Worm (Caenorhabditis elegans) whole organism, L3 larva: ENCODE data around the gene wee-1.1.
A peak's percentile ranks its signal among the peaks of the same experiment; 100 is the strongest.

Experiments used
- ZK546.5 ChIP-seq: sonication (generic microtip); optimal IDR thresholded peaks from 2 replicates; lab custom pipeline; 2017; ENCODE audit warnings: missing biosample characterization, missing genetic modification characterization
- aly-2 ChIP-seq: fragments of 150-350 bp; optimal IDR thresholded peaks from 2 replicates; lab custom pipeline; 2014; ENCODE audit warnings: missing biosample characterization, missing genetic modification characterization
- ama-1 ChIP-seq: fragments of 150-350 bp; optimal IDR thresholded peaks from 2 replicates; lab custom pipeline; 2018
- ceh-16 ChIP-seq: sonication (generic microtip); optimal IDR thresholded peaks from 2 replicates; lab custom pipeline; 2017; ENCODE audit warnings: missing biosample characterization, missing genetic modification characterization
- ceh-28 ChIP-seq: fragments of 150-350 bp; optimal IDR thresholded peaks from 2 replicates; lab custom pipeline; 2014; ENCODE audit warnings: missing biosample characterization, missing genetic modification reagents, missing genetic modification characterization
- ceh-82 ChIP-seq: fragments of 150-350 bp; optimal IDR thresholded peaks from 2 replicates; lab custom pipeline; 2014; ENCODE audit warnings: missing biosample characterization, missing genetic modification characterization
- ceh-9 ChIP-seq: sonication (generic microtip); optimal IDR thresholded peaks from 2 replicates; lab custom pipeline; 2018; ENCODE audit warnings: missing biosample characterization, missing genetic modification characterization
- daf-12 ChIP-seq: fragments of 150-350 bp; optimal IDR thresholded peaks from 2 replicates; lab custom pipeline; 2014; ENCODE audit warnings: missing biosample characterization, missing genetic modification reagents, missing genetic modification characterization
- egl-27 ChIP-seq: sonication (generic microtip); optimal IDR thresholded peaks from 4 replicates; lab custom pipeline; 2017; ENCODE audit warnings: missing biosample characterization, missing genetic modification reagents, missing genetic modification characterization
- egl-5 ChIP-seq: fragments of 150-350 bp; optimal IDR thresholded peaks from 2 replicates; lab custom pipeline; 2017; ENCODE audit warnings: missing biosample characterization, missing genetic modification reagents, missing genetic modification characterization, inconsistent platforms
- elt-1 ChIP-seq: fragments of 150-350 bp; optimal IDR thresholded peaks from 2 replicates; lab custom pipeline; 2014; ENCODE audit warnings: missing biosample characterization, missing genetic modification characterization
- elt-2 ChIP-seq: sonication (generic microtip); optimal IDR thresholded peaks from 2 replicates; lab custom pipeline; 2016; ENCODE audit warnings: missing genetic modification reagents, mild to moderate bottlenecking, missing genetic modification characterization, missing compliant biosample characterization
- elt-3 ChIP-seq, 3 experiments: fragments of 150-350 bp in 1 of 3; sonication (generic microtip) in 2 of 3; optimal IDR thresholded peaks; 2 replicates in 2 of 3; 4 replicates in 1 of 3; lab custom pipeline; 2014 to 2017; ENCODE audit warnings: missing biosample characterization in 3 of 3, missing genetic modification characterization in 3 of 3
- fkh-2 ChIP-seq: fragments of 150-350 bp; optimal IDR thresholded peaks from 2 replicates; lab custom pipeline; 2014; ENCODE audit warnings: missing biosample characterization, missing genetic modification reagents, missing genetic modification characterization
- fos-1 ChIP-seq: fragments of 150-350 bp; optimal IDR thresholded peaks from 2 replicates; lab custom pipeline; 2014; ENCODE audit warnings: missing biosample characterization, missing genetic modification characterization
- hmg-11 ChIP-seq: sonication (generic microtip); optimal IDR thresholded peaks from 2 replicates; lab custom pipeline; 2016; ENCODE audit warnings: missing genetic modification characterization, missing compliant biosample characterization
- jun-1 ChIP-seq: fragments of 150-350 bp; optimal IDR thresholded peaks from 2 replicates; lab custom pipeline; 2014; ENCODE audit warnings: missing biosample characterization, missing genetic modification reagents, missing genetic modification characterization
- lin-39 ChIP-seq: fragments of 150-350 bp; optimal IDR thresholded peaks from 2 replicates; lab custom pipeline; 2018; ENCODE audit warnings: missing biosample characterization, missing genetic modification reagents, missing genetic modification characterization
- lsy-12 ChIP-seq: sonication (generic microtip); optimal IDR thresholded peaks from 2 replicates; lab custom pipeline; 2016; ENCODE audit warnings: mild to moderate bottlenecking, missing genetic modification characterization, missing compliant biosample characterization
- mdl-1 ChIP-seq: fragments of 150-350 bp; optimal IDR thresholded peaks from 2 replicates; lab custom pipeline; 2014; ENCODE audit warnings: missing biosample characterization, missing genetic modification characterization
- nfya-1 ChIP-seq: sonication (generic microtip); optimal IDR thresholded peaks from 2 replicates; lab custom pipeline; 2017; ENCODE audit warnings: missing genetic modification characterization, mild to moderate bottlenecking, missing compliant biosample characterization, antibody characterized with exemption, moderate library complexity; ENCODE audit not compliant: insufficient read depth
- nhr-11 ChIP-seq: fragments of 150-350 bp; optimal IDR thresholded peaks from 2 replicates; lab custom pipeline; 2014; ENCODE audit warnings: missing biosample characterization, missing genetic modification characterization
- nhr-12 ChIP-seq: fragments of 150-350 bp; optimal IDR thresholded peaks from 2 replicates; lab custom pipeline; 2014; ENCODE audit warnings: missing biosample characterization, missing genetic modification characterization
- nhr-23 ChIP-seq: fragments of 150-350 bp; optimal IDR thresholded peaks from 2 replicates; lab custom pipeline; 2014; ENCODE audit warnings: missing biosample characterization, missing genetic modification reagents, missing genetic modification characterization
- nhr-67 ChIP-seq: fragments of 150-350 bp; optimal IDR thresholded peaks from 2 replicates; lab custom pipeline; 2014; ENCODE audit warnings: missing biosample characterization, missing genetic modification characterization
- pha-4 ChIP-seq: fragments of 150-350 bp; optimal IDR thresholded peaks from 2 replicates; lab custom pipeline; 2014; ENCODE audit warnings: missing biosample characterization, missing genetic modification reagents, missing genetic modification characterization
- pqm-1 ChIP-seq: fragments of 150-350 bp; optimal IDR thresholded peaks from 2 replicates; lab custom pipeline; 2017; ENCODE audit warnings: missing biosample characterization, missing genetic modification characterization, inconsistent platforms
- sea-2 ChIP-seq: fragments of 150-350 bp; sonication (generic microtip); optimal IDR thresholded peaks from 4 replicates; lab custom pipeline; 2014; ENCODE audit warnings: missing biosample characterization, missing genetic modification reagents, missing genetic modification characterization
- skn-1 ChIP-seq: fragments of 150-350 bp; optimal IDR thresholded peaks from 2 replicates; lab custom pipeline; 2014; ENCODE audit warnings: missing biosample characterization, missing genetic modification characterization
- unc-39 ChIP-seq: sonication (generic microtip); optimal IDR thresholded peaks from 4 replicates; lab custom pipeline; 2017; ENCODE audit warnings: missing biosample characterization, missing genetic modification characterization
- unc-62 ChIP-seq: fragments of 150-350 bp; sonication (generic microtip); optimal IDR thresholded peaks from 4 replicates; lab custom pipeline; 2014; ENCODE audit warnings: missing biosample characterization, missing genetic modification reagents, missing genetic modification characterization
- zag-1 ChIP-seq: fragments of 150-350 bp; optimal IDR thresholded peaks from 2 replicates; lab custom pipeline; 2014; ENCODE audit warnings: missing biosample characterization, missing genetic modification characterization
- ztf-11 ChIP-seq: fragments of 150-350 bp; optimal IDR thresholded peaks from 2 replicates; lab custom pipeline; 2014; ENCODE audit warnings: missing biosample characterization, missing genetic modification characterization
- ztf-4 ChIP-seq: fragments of 150-350 bp; optimal IDR thresholded peaks from 2 replicates; lab custom pipeline; 2014; ENCODE audit warnings: missing biosample characterization, missing genetic modification characterization

Gene wee-1.1

DNA sequence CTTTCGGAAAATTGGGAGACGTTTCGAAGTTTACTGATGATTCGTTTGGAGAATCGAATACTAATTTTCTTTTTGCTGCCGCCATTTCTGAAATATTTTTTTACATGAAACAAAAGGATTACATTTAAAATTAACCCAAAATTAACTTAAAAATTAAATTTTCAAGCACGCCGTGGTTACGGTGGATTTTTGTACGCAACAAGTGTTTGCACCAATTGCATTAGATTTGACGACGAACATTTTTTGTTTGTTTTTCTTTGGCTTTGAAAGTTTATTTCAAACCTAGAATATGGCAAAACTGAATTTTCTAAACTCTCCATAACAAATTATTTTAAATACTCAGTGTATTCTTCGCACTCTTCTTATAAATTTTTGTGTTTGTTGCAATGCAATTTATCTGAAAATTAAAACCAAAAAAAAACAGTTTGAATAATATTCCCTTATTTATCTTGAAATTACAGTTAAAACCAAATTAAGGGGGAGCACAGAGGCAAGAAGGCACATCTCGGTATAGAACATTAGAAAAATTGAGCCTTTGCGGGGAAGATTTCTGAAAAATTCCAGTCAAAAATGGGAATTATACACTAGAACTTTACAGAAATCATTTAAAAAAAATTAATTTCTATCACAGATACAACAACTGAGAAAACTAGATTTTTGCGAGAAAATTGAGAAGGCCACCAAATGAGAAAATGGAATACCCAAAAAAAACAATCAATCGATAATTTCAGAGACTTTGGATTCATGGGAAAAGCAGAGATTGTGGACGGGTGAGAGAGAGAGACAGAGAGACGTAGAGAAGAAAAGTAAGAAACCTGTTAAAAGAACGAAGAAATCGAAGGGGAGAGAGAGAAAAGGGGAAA lies 33.9 kb upstream of the wee-1.1 start, which contains the start of gene hal-3:
Gene hal-3, minus strand, starts transcription at position 87 of the 863 bp plus-strand sequence.
- TF ChIP-seq ceh-28 (tag; lab: Kevin White, UChicago): peak; percentile 74
- peak; percentile 41 for TF ChIP-seq ama-1
- no peak for TF ChIP-seq nhr-67 (tag; lab: Kevin White, UChicago)
- no peak for TF ChIP-seq ceh-9 (tag; lab: Kevin White, UChicago)
- peak; percentile 35 for TF ChIP-seq jun-1 (tag; lab: Kevin White, UChicago)
- TF ChIP-seq elt-3 (tag; optimal IDR thresholded peaks at IDR 0.05; lab: Kevin White, UChicago): no peak
- no peak for TF ChIP-seq pqm-1 (tag; lab: Kevin White, UChicago)
- TF ChIP-seq nhr-11: no peak
- TF ChIP-seq ztf-11: no peak
- TF ChIP-seq unc-62 (GFP tag; lab: Kevin White, UChicago): no peak
- no peak for TF ChIP-seq hmg-11 (tag; lab: Kevin White, UChicago)
- TF ChIP-seq sea-2 (GFP tag; lab: Kevin White, UChicago): no peak
- no peak for TF ChIP-seq skn-1 (tag; lab: Kevin White, UChicago)
- TF ChIP-seq nfya-1 (tag; lab: Kevin White, UChicago): peak; percentile 34
- TF ChIP-seq lin-39 (tag; lab: Kevin White, UChicago): no peak
- TF ChIP-seq daf-12 (tag; lab: Kevin White, UChicago): peak; percentile 14

DNA sequence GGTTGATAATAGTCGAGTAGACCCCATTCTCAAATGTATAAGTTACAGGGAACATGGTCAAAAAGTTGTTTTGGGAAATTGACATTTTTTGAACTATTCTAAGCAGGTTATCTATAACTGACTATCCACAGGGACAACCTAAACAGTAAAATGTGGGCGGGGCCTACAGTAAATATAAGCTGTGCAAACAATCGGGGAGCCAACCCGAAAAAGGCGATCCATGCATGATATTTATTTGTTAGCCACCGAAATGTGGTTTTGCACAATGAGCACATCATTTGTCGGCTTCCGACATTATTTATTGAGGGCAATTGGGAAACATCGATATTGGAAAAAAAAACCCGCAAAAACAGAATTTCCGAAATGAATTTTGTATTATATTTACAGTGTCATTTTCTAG lies 31.4 kb upstream of the wee-1.1 start, which contains the start of gene hlh-6:
Gene hlh-6, minus strand, starts transcription at position 101 of the 400 bp plus-strand sequence.
- TF ChIP-seq egl-27 (tag; lab: Kevin White, UChicago): no peak
- no peak for TF ChIP-seq ceh-82 (tag; lab: Kevin White, UChicago)
- no peak for TF ChIP-seq ztf-11

- TF ChIP-seq elt-1 (tag; lab: Kevin White, UChicago) (no peak), sea-2 (GFP tag; lab: Kevin White, UChicago) (no peak), ZK546.5 (tag; lab: Kevin White, UChicago) (no peak), ceh-9 (tag; lab: Kevin White, UChicago) (no peak), nfya-1 (tag; lab: Kevin White, UChicago) (no peak), skn-1 (tag; lab: Kevin White, UChicago) (no peak), fos-1 (tag; lab: Kevin White, UChicago) (no peak), unc-39 (tag; lab: Kevin White, UChicago) (no peak), elt-3 (tag; optimal IDR thresholded peaks at IDR 0.05; lab: Kevin White, UChicago) (no peak)
These were observed 28.1 kb upstream of the wee-1.1 start, which contains the start of the genes T15H9.5 and T15H9.4 for ce11 chrII:9611347-9611923. Gene T15H9.5, minus strand, starts transcription at chrII:9611447. Gene T15H9.4, plus strand, starts transcription at chrII:9611873.

DNA sequence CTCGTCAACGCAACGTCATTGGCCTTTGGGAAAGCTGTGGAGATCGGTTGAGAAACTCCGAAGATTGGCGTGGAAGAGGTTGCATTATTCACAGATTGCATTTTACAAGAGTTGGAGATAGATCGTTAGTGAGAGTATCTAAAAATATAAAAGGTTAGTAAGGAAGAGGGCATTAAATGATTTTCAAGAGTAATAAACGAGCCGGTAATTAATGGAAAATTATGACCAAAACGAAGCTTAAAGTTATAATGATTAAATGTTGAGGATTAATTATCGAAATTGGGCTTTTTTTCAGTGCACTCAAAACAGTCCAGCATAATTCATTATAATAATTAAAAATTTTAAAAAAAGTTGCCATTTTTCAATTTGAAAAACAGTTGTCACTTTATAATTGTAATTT lies 25.9 kb upstream of the wee-1.1 start, which contains the start of gene pap-2:
Gene pap-2, minus strand, starts transcription at position 101 of the 400 bp plus-strand sequence.
- TF ChIP-seq fkh-2 (tag; lab: Kevin White, UChicago): no peak
- no peak for TF ChIP-seq mdl-1 (tag; lab: Kevin White, UChicago)
- TF ChIP-seq nhr-67 (tag; lab: Kevin White, UChicago): no peak
- TF ChIP-seq lsy-12: no peak
- TF ChIP-seq elt-3 (tag; optimal IDR thresholded peaks at IDR 0.05; lab: Kevin White, UChicago): no peak
- no peak for TF ChIP-seq egl-5 (tag; lab: Kevin White, UChicago)
- no peak for TF ChIP-seq ceh-16
- no peak for TF ChIP-seq lin-39 (tag; lab: Kevin White, UChicago)
- no peak for TF ChIP-seq daf-12 (tag; lab: Kevin White, UChicago)
- TF ChIP-seq ztf-4 (tag; lab: Kevin White, UChicago): no peak
- no peak for TF ChIP-seq aly-2 (tag; lab: Kevin White, UChicago)
- TF ChIP-seq ceh-9 (tag; lab: Kevin White, UChicago): no peak
- TF ChIP-seq zag-1: no peak
- TF ChIP-seq nhr-23: no peak

DNA sequence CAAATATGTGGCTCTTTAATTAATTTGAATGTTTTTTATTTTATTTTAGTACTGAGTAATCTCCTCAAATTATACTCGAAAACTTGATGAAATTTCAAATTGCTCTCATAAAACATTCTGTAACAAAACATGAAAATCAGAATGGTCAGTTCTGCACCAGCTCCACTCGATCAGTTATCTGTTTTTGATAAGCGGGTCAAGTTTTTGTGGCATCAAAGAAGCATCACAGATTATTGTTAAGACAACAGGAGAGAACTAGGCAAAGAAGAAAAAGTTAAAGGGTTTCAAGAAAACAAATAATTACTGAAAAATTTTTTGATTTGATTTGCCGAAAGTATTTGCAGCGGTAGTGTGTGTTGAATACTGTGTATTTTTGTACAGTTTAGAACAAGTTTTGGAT lies 23.8 kb upstream of the wee-1.1 start:
- TF ChIP-seq pqm-1 (tag; lab: Kevin White, UChicago): peak; percentile 44
- no peak for TF ChIP-seq nhr-12 (tag; lab: Kevin White, UChicago)
- peak; percentile 53 for TF ChIP-seq elt-2
- peak; percentile 6 for TF ChIP-seq pha-4
- TF ChIP-seq, all 47 proteins: peak for 3
